Fruit fly (Drosophila melanogaster): Measurements from ENCODE around the gene side-II.
A peak's percentile ranks its signal among the peaks of the same experiment; 100 is the strongest.

side-II gene

DNA sequence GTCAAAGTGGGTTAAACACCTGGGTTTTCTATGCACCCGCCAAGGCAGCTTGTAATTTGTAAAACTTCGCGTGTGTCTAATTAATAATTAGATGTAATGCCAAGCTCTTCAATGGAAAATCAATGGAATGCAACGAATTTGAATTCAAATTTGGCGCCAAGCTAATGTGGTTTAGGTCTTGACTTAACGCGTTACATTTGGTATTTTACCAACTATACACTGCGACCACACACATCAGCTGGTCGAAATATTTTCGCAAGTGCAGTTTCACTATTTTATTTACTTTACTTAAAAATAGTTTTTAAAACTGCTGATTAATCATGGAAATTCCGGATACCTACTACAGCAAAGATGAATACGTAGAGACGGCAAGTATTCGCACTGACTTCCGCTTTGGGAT is 33.4 kb upstream of the side-II start, which contains the start of gene DCTN5-p25 (continued):
- TF ChIP-seq ATbp (GFP tag; optimal IDR thresholded peaks at IDR 0.05) = no peak
- TF ChIP-seq CG1024 (GFP tag; IDR thresholded peaks at IDR 0.05) = no peak
- TF ChIP-seq dati (GFP tag; IDR thresholded peaks at IDR 0.05) = no peak
- no peak for TF ChIP-seq CG18599 (GFP tag; optimal IDR thresholded peaks at IDR 0.05)
- no peak for TF ChIP-seq sob (GFP tag; IDR thresholded peaks at IDR 0.05)
- TF ChIP-seq stwl (tag; optimal IDR thresholded peaks at IDR 0.05) = peak; percentile 38
- TF ChIP-seq esg (GFP tag; conservative IDR thresholded peaks at IDR 0.05) = no peak
- TF ChIP-seq Kr (GFP tag; optimal IDR thresholded peaks at IDR 0.05) = no peak
- TF ChIP-seq chn (GFP tag; optimal IDR thresholded peaks at IDR 0.05) = no peak
- no peak for TF ChIP-seq croc (GFP tag; conservative IDR thresholded peaks at IDR 0.05)
- TF ChIP-seq pfk (GFP tag; optimal IDR thresholded peaks at IDR 0.05) = no peak
- no peak for TF ChIP-seq Xbp1 (GFP tag; optimal IDR thresholded peaks at IDR 0.05)
- peak; percentile 38 for TF ChIP-seq MESR4 (GFP tag; optimal IDR thresholded peaks at IDR 0.05)
- no peak for TF ChIP-seq CG9437 (GFP tag; optimal IDR thresholded peaks at IDR 0.05)
- no peak for TF ChIP-seq aop (GFP tag; IDR thresholded peaks at IDR 0.05)
- TF ChIP-seq gcm (GFP tag; optimal IDR thresholded peaks at IDR 0.05) = no peak
- TF ChIP-seq gfzf (GFP tag; optimal IDR thresholded peaks at IDR 0.05) = peak; percentile 91
- TF ChIP-seq Antp (GFP tag; optimal IDR thresholded peaks at IDR 0.05) = no peak
- no peak for TF ChIP-seq usp (GFP tag; optimal IDR thresholded peaks at IDR 0.05)
- no peak for TF ChIP-seq CG5245 (GFP tag; optimal IDR thresholded peaks at IDR 0.05)
- no peak for TF ChIP-seq slou (GFP tag; optimal IDR thresholded peaks at IDR 0.05)
- no peak for TF ChIP-seq dpn (GFP tag; optimal IDR thresholded peaks at IDR 0.05)
- TF ChIP-seq Camta (GFP tag; optimal IDR thresholded peaks at IDR 0.05) = no peak
- TF ChIP-seq tap (tag; optimal IDR thresholded peaks at IDR 0.05) = no peak
- TF ChIP-seq shn (GFP tag; optimal IDR thresholded peaks at IDR 0.05) = no peak
- TF ChIP-seq ro (GFP tag; IDR thresholded peaks at IDR 0.05) = no peak
- no peak for TF ChIP-seq CG3407 (GFP tag; optimal IDR thresholded peaks at IDR 0.05)
- no peak for TF ChIP-seq CG5180 (GFP tag; optimal IDR thresholded peaks at IDR 0.05)
- no peak for TF ChIP-seq nerfin-1 (tag; optimal IDR thresholded peaks at IDR 0.05)
- no peak for TF ChIP-seq CG9609 (GFP tag; optimal IDR thresholded peaks at IDR 0.05)
- no peak for TF ChIP-seq tll (GFP tag; optimal IDR thresholded peaks at IDR 0.05)
- peak; percentile 15 for TF ChIP-seq NC2β (GFP tag; optimal IDR thresholded peaks at IDR 0.05)
- no peak for TF ChIP-seq CG10366 (GFP tag; IDR thresholded peaks at IDR 0.05)
- TF ChIP-seq pho (GFP tag; optimal IDR thresholded peaks at IDR 0.05) = no peak
- no peak for TF ChIP-seq ci (GFP tag; IDR thresholded peaks at IDR 0.05)
- TF ChIP-seq gro (GFP tag; optimal IDR thresholded peaks at IDR 0.05) = no peak
- no peak for TF ChIP-seq bsh (GFP tag; optimal IDR thresholded peaks at IDR 0.05)
- no peak for TF ChIP-seq CG7556 (GFP tag; optimal IDR thresholded peaks at IDR 0.05)
- no peak for TF ChIP-seq org-1 (GFP tag; optimal IDR thresholded peaks at IDR 0.05)
- TF ChIP-seq twi (tag; optimal IDR thresholded peaks at IDR 0.05) = no peak
- no peak for TF ChIP-seq CG17385 (GFP tag; optimal IDR thresholded peaks at IDR 0.05)
- peak; percentile 56 for TF ChIP-seq CG1603 (tag; optimal IDR thresholded peaks at IDR 0.05)
- TF ChIP-seq lab (GFP tag; optimal IDR thresholded peaks at IDR 0.05) = no peak
- no peak for TF ChIP-seq Hmr (GFP tag; optimal IDR thresholded peaks at IDR 0.05)
- TF ChIP-seq Neu2 (GFP tag; optimal IDR thresholded peaks at IDR 0.05; ENCODE audit: borderline replicate concordance) = no peak
- no peak for TF ChIP-seq dan (GFP tag; IDR thresholded peaks at IDR 0.05)
- TF ChIP-seq YL-1 (GFP tag; optimal IDR thresholded peaks at IDR 0.05) = peak; percentile 4
- TF ChIP-seq CG6683 (GFP tag; optimal IDR thresholded peaks at IDR 0.05) = no peak
- no peak for TF ChIP-seq row (GFP tag; IDR thresholded peaks at IDR 0.05)
- no peak for TF ChIP-seq ftz-f1 (GFP tag; optimal IDR thresholded peaks at IDR 0.05)
- TF ChIP-seq gcm2 (GFP tag; optimal IDR thresholded peaks at IDR 0.05) = no peak
- TF ChIP-seq cg (GFP tag; optimal IDR thresholded peaks at IDR 0.05) = no peak

All from whole organism, embryonic.